Fruit fly (Drosophila melanogaster) whole organism, embryonic: Measurements from ENCODE around the gene CG42342.
A peak's percentile ranks its signal among the peaks of the same experiment; 100 is the strongest.

Source experiments
- Blimp-1 ChIP-seq: fragments of 200-800 bp; sonication (Bioruptor generic); optimal IDR thresholded peaks from 3 replicates; lab custom pipeline; 2018; ENCODE audit warnings: missing biosample characterization, missing genetic modification characterization, mild to moderate bottlenecking, moderate library complexity, missing genetic modification reagents
- CG11085 ChIP-seq: fragments of 200-800 bp; sonication (Bioruptor generic); IDR thresholded peaks from 2 replicates; pipeline ENCODE4 v1.3.6; 2022; ENCODE audit warnings: missing biosample characterization, missing genetic modification characterization
- CG13287 ChIP-seq: fragments of 200-800 bp; sonication (Bioruptor generic); IDR thresholded peaks from 2 replicates; pipeline ENCODE4 v1.3.6; 2022; ENCODE audit warnings: missing biosample characterization, missing genetic modification characterization; ENCODE audit not compliant: partially characterized antibody
- CG17385 ChIP-seq: fragments of 200-800 bp; sonication (Bioruptor generic); optimal IDR thresholded peaks from 3 replicates; lab custom pipeline; 2018; ENCODE audit warnings: missing biosample characterization, mild to moderate bottlenecking, missing genetic modification characterization
- CG30020 ChIP-seq: fragments of 200-800 bp; optimal IDR thresholded peaks from 2 replicates; lab custom pipeline; 2019; ENCODE audit warnings: missing biosample characterization, mild to moderate bottlenecking, missing genetic modification characterization, moderate library complexity
- CG31224 ChIP-seq: fragments of 200-800 bp; sonication (Bioruptor generic); IDR thresholded peaks from 2 replicates; pipeline ENCODE4 v1.3.6; 2022; ENCODE audit warnings: missing biosample characterization, missing genetic modification characterization
- CG31365 ChIP-seq: fragments of 200-800 bp; sonication (Bioruptor generic); optimal IDR thresholded peaks from 2 replicates; lab custom pipeline; 2018; ENCODE audit warnings: missing biosample characterization, mild to moderate bottlenecking, missing genetic modification characterization
- CG34224 ChIP-seq: fragments of 200-800 bp; sonication (Bioruptor generic); IDR thresholded peaks from 3 replicates; pipeline ENCODE4 v1.3.6; 2022; ENCODE audit warnings: missing biosample characterization, missing genetic modification characterization; ENCODE audit not compliant: partially characterized antibody
- CG4360 ChIP-seq: fragments of 200-800 bp; sonication (Bioruptor generic); IDR thresholded peaks from 2 replicates; pipeline ENCODE4 v1.3.6; 2022; ENCODE audit warnings: missing biosample characterization, missing genetic modification characterization
- CG6765 ChIP-seq: fragments of 200-800 bp; sonication (Bioruptor generic); optimal IDR thresholded peaks from 3 replicates; lab custom pipeline; 2017; ENCODE audit warnings: missing biosample characterization, mild to moderate bottlenecking, missing genetic modification characterization
- CG8388 ChIP-seq: fragments of 200-800 bp; sonication (Bioruptor generic); optimal IDR thresholded peaks from 2 replicates; lab custom pipeline; 2019; ENCODE audit warnings: missing biosample characterization, mild to moderate bottlenecking, missing genetic modification characterization, moderate library complexity
- CG8924 ChIP-seq: fragments of 200-800 bp; optimal IDR thresholded peaks from 3 replicates; lab custom pipeline; 2019; ENCODE audit warnings: missing biosample characterization, mild to moderate bottlenecking, missing genetic modification characterization, moderate library complexity
- Chrac-16 ChIP-seq: fragments of 200-800 bp; sonication (Bioruptor generic); optimal IDR thresholded peaks from 3 replicates; lab custom pipeline; 2016; ENCODE audit warnings: missing biosample characterization, missing genetic modification characterization
- Deaf1 ChIP-seq: fragments of 200-800 bp; optimal IDR thresholded peaks from 3 replicates; lab custom pipeline; 2019; ENCODE audit warnings: missing biosample characterization, mild to moderate bottlenecking, missing genetic modification characterization, moderate library complexity
- Dll ChIP-seq: fragments of 200-800 bp; sonication (Bioruptor generic); IDR thresholded peaks from 4 replicates; pipeline ENCODE4 v1.3.6; 2022; ENCODE audit warnings: missing biosample characterization, missing genetic modification characterization; ENCODE audit not compliant: partially characterized antibody
- Elba2 ChIP-seq: fragments of 200-800 bp; sonication (Bioruptor generic); optimal IDR thresholded peaks from 3 replicates; lab custom pipeline; 2016; ENCODE audit warnings: missing biosample characterization, missing genetic modification characterization
- HLH4C ChIP-seq: fragments of 200-800 bp; sonication (Bioruptor generic); IDR thresholded peaks from 3 replicates; pipeline ENCODE4 v1.3.6; 2022; ENCODE audit warnings: missing biosample characterization, missing genetic modification characterization; ENCODE audit not compliant: partially characterized antibody
- Hr3 ChIP-seq: fragments of 200-800 bp; sonication (Bioruptor generic); optimal IDR thresholded peaks from 3 replicates; lab custom pipeline; 2016; ENCODE audit warnings: missing biosample characterization, missing genetic modification characterization
- MESR4 ChIP-seq: fragments of 200-800 bp; sonication (Bioruptor generic); optimal IDR thresholded peaks from 2 replicates; lab custom pipeline; 2018; ENCODE audit warnings: missing biosample characterization, mild to moderate bottlenecking, missing genetic modification characterization, moderate library complexity
- Med ChIP-seq: fragments of 200-800 bp; sonication (Bioruptor generic); peaks from one replicate; lab custom pipeline; 2016; ENCODE audit warnings: missing biosample characterization, missing genetic modification characterization, mild to moderate bottlenecking, inconsistent platforms, moderate library complexity
- Myb ChIP-seq: fragments of 200-800 bp; sonication (Bioruptor generic); optimal IDR thresholded peaks from 2 replicates; lab custom pipeline; 2016; ENCODE audit warnings: missing biosample characterization, missing genetic modification characterization
- Pdp1 ChIP-seq, 2 experiments: fragments of 200-800 bp; sonication (Bioruptor generic); optimal IDR thresholded peaks; 3 replicates each; lab custom pipeline; 2016; ENCODE audit warnings: missing biosample characterization in 2 of 2, missing genetic modification characterization in 2 of 2, mild to moderate bottlenecking in 1 of 2, moderate library complexity in 1 of 2
- Sin3A ChIP-seq: fragments of >200 bp; optimal IDR thresholded peaks from 2 replicates; lab custom pipeline; 2018
- Sry-δ ChIP-seq: fragments of 200-800 bp; sonication (Bioruptor generic); optimal IDR thresholded peaks from 2 replicates; lab custom pipeline; 2016; ENCODE audit warnings: missing biosample characterization, missing genetic modification characterization
- ap ChIP-seq: fragments of 200-800 bp; sonication (Bioruptor generic); IDR thresholded peaks from 2 replicates; pipeline ENCODE4 v1.3.6; 2022; ENCODE audit warnings: missing biosample characterization, missing genetic modification characterization
- cad ChIP-seq: fragments of >200 bp; optimal IDR thresholded peaks from 2 replicates; lab custom pipeline; 2017; ENCODE audit warnings: missing biosample characterization, missing genetic modification characterization
- cas ChIP-seq: fragments of 200-800 bp; sonication (Bioruptor generic); IDR thresholded peaks from 2 replicates; pipeline ENCODE4 v1.3.6; 2022; ENCODE audit warnings: missing biosample characterization, missing genetic modification characterization
- cg ChIP-seq: fragments of 200-800 bp; sonication (Bioruptor generic); optimal IDR thresholded peaks from 3 replicates; lab custom pipeline; 2019; ENCODE audit warnings: missing biosample characterization, mild to moderate bottlenecking, missing genetic modification characterization, moderate library complexity
- ci ChIP-seq: fragments of 200-800 bp; sonication (Bioruptor generic); IDR thresholded peaks from 3 replicates; pipeline ENCODE4 v1.3.6; 2022; ENCODE audit warnings: missing biosample characterization, missing genetic modification characterization
- dysf ChIP-seq: fragments of 200-800 bp; sonication (Bioruptor generic); IDR thresholded peaks from 3 replicates; pipeline ENCODE4 v1.3.6; 2022; ENCODE audit warnings: missing biosample characterization, missing genetic modification characterization
- en ChIP-seq: fragments of 200-800 bp; sonication (Bioruptor generic); optimal IDR thresholded peaks from 2 replicates; lab custom pipeline; 2016; ENCODE audit warnings: missing biosample characterization, missing genetic modification characterization
- ewg ChIP-seq: fragments of 200-800 bp; sonication (Bioruptor generic); optimal IDR thresholded peaks from 3 replicates; lab custom pipeline; 2017; ENCODE audit warnings: mild to moderate bottlenecking, missing biosample characterization, missing genetic modification reagents, missing genetic modification characterization
- fd3F ChIP-seq: fragments of 200-800 bp; sonication (Bioruptor generic); optimal IDR thresholded peaks from 2 replicates; lab custom pipeline; 2018; ENCODE audit warnings: missing biosample characterization, mild to moderate bottlenecking, missing genetic modification characterization, moderate library complexity
- grn ChIP-seq: fragments of 200-800 bp; sonication (Bioruptor generic); optimal IDR thresholded peaks from 3 replicates; lab custom pipeline; 2017; ENCODE audit warnings: missing biosample characterization, missing genetic modification characterization
- gsb-n ChIP-seq: fragments of 200-800 bp; sonication (Bioruptor generic); optimal IDR thresholded peaks from 3 replicates; lab custom pipeline; 2018; ENCODE audit warnings: missing biosample characterization, mild to moderate bottlenecking, missing genetic modification characterization
- hbn ChIP-seq: fragments of 200-800 bp; sonication (Bioruptor generic); IDR thresholded peaks from 2 replicates; pipeline ENCODE4 v1.3.6; 2022; ENCODE audit warnings: missing biosample characterization, missing genetic modification characterization; ENCODE audit not compliant: partially characterized antibody
- ind ChIP-seq: fragments of 200-800 bp; sonication (Bioruptor generic); optimal IDR thresholded peaks from 3 replicates; lab custom pipeline; 2016; ENCODE audit warnings: missing biosample characterization, missing genetic modification characterization
- kay ChIP-seq: fragments of 200-800 bp; sonication (Bioruptor generic); optimal IDR thresholded peaks from 2 replicates; lab custom pipeline; 2016; ENCODE audit warnings: missing biosample characterization, missing genetic modification characterization
- kni ChIP-seq: fragments of 200-800 bp; sonication (Bioruptor generic); optimal IDR thresholded peaks from 3 replicates; lab custom pipeline; 2017; ENCODE audit warnings: mild to moderate bottlenecking, missing biosample characterization, missing genetic modification reagents, missing genetic modification characterization
- nom ChIP-seq: fragments of 200-800 bp; sonication (Bioruptor generic); optimal IDR thresholded peaks from 2 replicates; lab custom pipeline; 2017; ENCODE audit warnings: missing biosample characterization, missing genetic modification characterization, mild to moderate bottlenecking, moderate library complexity, missing genetic modification reagents
- odd ChIP-seq: fragments of 200-800 bp; sonication (Bioruptor generic); optimal IDR thresholded peaks from 2 replicates; lab custom pipeline; 2017; ENCODE audit warnings: missing biosample characterization, mild to moderate bottlenecking, missing genetic modification characterization
- p53 ChIP-seq: fragments of 200-800 bp; sonication (Bioruptor generic); optimal IDR thresholded peaks from 2 replicates; lab custom pipeline; 2016; ENCODE audit warnings: missing biosample characterization, missing genetic modification characterization
- pros ChIP-seq: fragments of 200-800 bp; sonication (Bioruptor generic); optimal IDR thresholded peaks from 3 replicates; lab custom pipeline; 2019; ENCODE audit warnings: missing biosample characterization, mild to moderate bottlenecking, missing genetic modification characterization, moderate library complexity
- pum ChIP-seq: fragments of 200-800 bp; sonication (Bioruptor generic); optimal IDR thresholded peaks from 2 replicates; lab custom pipeline; 2016; ENCODE audit warnings: missing biosample characterization, missing genetic modification characterization
- sd ChIP-seq: fragments of 200-800 bp; sonication (Bioruptor generic); optimal IDR thresholded peaks from 3 replicates; lab custom pipeline; 2018; ENCODE audit warnings: missing biosample characterization, mild to moderate bottlenecking, missing genetic modification characterization, moderate library complexity
- sug ChIP-seq: fragments of 200-800 bp; optimal IDR thresholded peaks from 2 replicates; lab custom pipeline; 2019; ENCODE audit warnings: missing biosample characterization, mild to moderate bottlenecking, missing genetic modification characterization, moderate library complexity
- tll ChIP-seq, 2 experiments: fragments of 200-800 bp in 1 of 2; fragments of >200 bp in 1 of 2; sonication (Bioruptor generic) in 1 of 2; optimal IDR thresholded peaks; 2 replicates each; lab custom pipeline; 2017 to 2019; ENCODE audit warnings: missing biosample characterization in 2 of 2, missing genetic modification characterization in 2 of 2, mild to moderate bottlenecking in 1 of 2, moderate library complexity in 1 of 2
- yki ChIP-seq: fragments of >200 bp; optimal IDR thresholded peaks from 3 replicates; lab custom pipeline; 2018
- z ChIP-seq: fragments of 200-800 bp; sonication (Bioruptor generic); IDR thresholded peaks from 3 replicates; pipeline ENCODE4 v1.3.6; 2022; ENCODE audit warnings: missing biosample characterization, missing genetic modification characterization

Gene CG42342

dm6 chr3R:16452954-16453587 lies 49.5 kb upstream of the CG42342 start:
- no peak for TF ChIP-seq pum (GFP tag; lab: Kevin White, UChicago)
- TF ChIP-seq sd (tag; lab: Kevin White, UChicago) = no peak
- TF ChIP-seq pros (GFP tag; lab: Kevin White, UChicago) = peak; percentile 97
- peak; percentile 36 for TF ChIP-seq nom (GFP tag; lab: Kevin White, UChicago)
- peak; percentile 58 for TF ChIP-seq Blimp-1 (GFP tag; lab: Kevin White, UChicago)
- TF ChIP-seq p53 (GFP tag; lab: Kevin White, UChicago) = peak; percentile 76
- no peak for TF ChIP-seq Hr3
- TF ChIP-seq Myb (GFP tag; lab: Kevin White, UChicago) = no peak
- TF ChIP-seq Dll (GFP tag; lab: Robert Waterston, UW) = peak; percentile 34; the same call in 1 of the 4 replicates
- TF ChIP-seq cg (GFP tag; lab: Kevin White, UChicago) = peak; percentile 96
- TF ChIP-seq CG4360 (GFP tag; lab: Robert Waterston, UW) = peak; percentile 79
- TF ChIP-seq cas (GFP tag; lab: Robert Waterston, UW) = no peak
- no peak for TF ChIP-seq odd (GFP tag; lab: Kevin White, UChicago)
- peak; percentile 53 for TF ChIP-seq Deaf1 (tag; lab: Kevin White, UChicago)
- no peak for TF ChIP-seq MESR4 (GFP tag; lab: Kevin White, UChicago)
- TF ChIP-seq en (GFP tag; lab: Kevin White, UChicago) = no peak
- peak; percentile 90 for TF ChIP-seq kay (GFP tag; lab: Kevin White, UChicago)
- peak; percentile 79 for TF ChIP-seq cad (GFP tag; lab: Kevin White, UChicago)
- TF ChIP-seq Chrac-16 (GFP tag; lab: Kevin White, UChicago) = no peak
- TF ChIP-seq z (GFP tag; lab: Robert Waterston, UW) = peak; percentile 60; the same call in 1 of the 3 replicates
- TF ChIP-seq dysf = no peak
- no peak for TF ChIP-seq CG31224 (GFP tag; lab: Robert Waterston, UW)
- TF ChIP-seq CG8388 (GFP tag; lab: Kevin White, UChicago) = no peak
- TF ChIP-seq kni (GFP tag; lab: Kevin White, UChicago) = peak; percentile 8
- TF ChIP-seq Elba2 (GFP tag; lab: Kevin White, UChicago) = no peak
- TF ChIP-seq CG13287 (GFP tag; lab: Robert Waterston, UW) = no peak
- peak in 1 of 2 experiments; percentile 56 for TF ChIP-seq Pdp1 (GFP tag; optimal IDR thresholded peaks at IDR 0.05; lab: Kevin White, UChicago)
- TF ChIP-seq ci (GFP tag; lab: Robert Waterston, UW) = 0 out of 3 replicates have a peak, but pooled peaks have one; percentile 13
- TF ChIP-seq CG11085 = no peak
- no peak for TF ChIP-seq CG31365 (tag; lab: Kevin White, UChicago)
- TF ChIP-seq tll (GFP tag; optimal IDR thresholded peaks at IDR 0.05; lab: Kevin White, UChicago) = no peak
- peak; percentile 10 for TF ChIP-seq gsb-n (tag; lab: Kevin White, UChicago)
- TF ChIP-seq HLH4C (GFP tag; lab: Robert Waterston, UW) = no peak
- TF ChIP-seq sug = peak; percentile 25
- TF ChIP-seq fd3F (GFP tag; lab: Kevin White, UChicago) = no peak
- peak; percentile 23; the same call in 1 of the 2 replicates for TF ChIP-seq hbn (GFP tag; lab: Robert Waterston, UW)
- no peak for TF ChIP-seq ap
- no peak for TF ChIP-seq CG30020 (tag; lab: Kevin White, UChicago)
- TF ChIP-seq Sry-δ (GFP tag; lab: Kevin White, UChicago) = no peak
- TF ChIP-seq CG6765 (GFP tag; lab: Kevin White, UChicago) = no peak
- peak; percentile 0 for TF ChIP-seq ewg (GFP tag; lab: Kevin White, UChicago)
- TF ChIP-seq yki (lab: Kevin White, UChicago) = peak; percentile 42
- TF ChIP-seq Sin3A (lab: Kevin White, UChicago) = peak; percentile 31
- TF ChIP-seq CG17385 (GFP tag; lab: Kevin White, UChicago) = peak; percentile 80
- no peak for TF ChIP-seq ind (GFP tag; lab: Kevin White, UChicago)
- TF ChIP-seq Med (GFP tag; lab: Kevin White, UChicago) = peak; percentile 83
- TF ChIP-seq CG8924 (tag; lab: Kevin White, UChicago) = peak; percentile 13
- TF ChIP-seq CG34224 (GFP tag; lab: Robert Waterston, UW) = peak; percentile 19; the same call in 2 of the 3 replicates
- peak; percentile 16 for TF ChIP-seq grn
